Fruit fly (Drosophila melanogaster) whole organism, wandering third instar larva: ENCODE data around the gene CG10616.

Experiments
- CG32264 ChIP-seq: fragments of 200-800 bp; sonication (Bioruptor generic); optimal IDR thresholded peaks from 2 replicates; lab custom pipeline; 2016; ENCODE audit warnings: missing biosample characterization, missing genetic modification characterization
- CG9705 ChIP-seq: fragments of 200-800 bp; sonication (Bioruptor generic); optimal IDR thresholded peaks from 2 replicates; lab custom pipeline; 2018; ENCODE audit warnings: missing biosample characterization, mild to moderate bottlenecking, missing genetic modification characterization
- Dfd ChIP-seq: fragments of >200 bp; optimal IDR thresholded peaks from 2 replicates; lab custom pipeline; 2017; ENCODE audit warnings: missing biosample characterization, missing genetic modification characterization
- Dif ChIP-seq: fragments of 200-275, 200-300 bp; sonication (Bioruptor generic); optimal IDR thresholded peaks from 2 replicates; lab custom pipeline; 2018; ENCODE audit warnings: missing biosample characterization, missing genetic modification characterization; ENCODE audit not compliant: partially characterized antibody
- HLH106 ChIP-seq: fragments of 200-800 bp; optimal IDR thresholded peaks from 3 replicates; lab custom pipeline; 2019; ENCODE audit warnings: missing biosample characterization, mild to moderate bottlenecking, missing genetic modification characterization, moderate library complexity
- Hnf4 ChIP-seq: fragments of 200-800 bp; sonication (Bioruptor generic); optimal IDR thresholded peaks from 2 replicates; lab custom pipeline; 2016; ENCODE audit warnings: missing biosample characterization, mild to moderate bottlenecking, missing genetic modification characterization
- Hr78 ChIP-seq: fragments of >200 bp; optimal IDR thresholded peaks from 2 replicates; lab custom pipeline; 2017; ENCODE audit warnings: missing biosample characterization, missing genetic modification characterization
- Hr83 ChIP-seq: fragments of 200-300 bp; sonication (Bioruptor generic); optimal IDR thresholded peaks from 2 replicates; lab custom pipeline; 2016; ENCODE audit warnings: missing biosample characterization, mild to moderate bottlenecking, missing genetic modification characterization, moderate library complexity; ENCODE audit not compliant: poor library complexity, severe bottlenecking
- Jra ChIP-seq: sonication (Bioruptor generic); optimal IDR thresholded peaks from 2 replicates; lab custom pipeline; 2016; ENCODE audit warnings: missing biosample characterization, missing genetic modification characterization
- Mio ChIP-seq: sonication (Bioruptor generic); optimal IDR thresholded peaks from 2 replicates; lab custom pipeline; 2016; ENCODE audit warnings: missing biosample characterization, missing genetic modification characterization
- Myc ChIP-seq: fragments of >200 bp; optimal IDR thresholded peaks from 2 replicates; lab custom pipeline; 2017
- OdsH ChIP-seq: fragments of 200-800 bp; sonication (Bioruptor generic); optimal IDR thresholded peaks from 2 replicates; lab custom pipeline; 2016; ENCODE audit warnings: missing biosample characterization, mild to moderate bottlenecking, missing genetic modification characterization
- Rel ChIP-seq, 2 experiments: fragments of 200-800 bp; sonication (Bioruptor generic) in 1 of 2; optimal IDR thresholded peaks; 2 replicates in 1 of 2; 3 replicates in 1 of 2; lab custom pipeline; 2016 to 2019; ENCODE audit warnings: mild to moderate bottlenecking in 2 of 2, missing biosample characterization in 2 of 2, missing genetic modification characterization in 2 of 2, moderate library complexity in 1 of 2
- Sp1 ChIP-seq: fragments of 200-800 bp; sonication (Bioruptor generic); optimal IDR thresholded peaks from 3 replicates; lab custom pipeline; 2019; ENCODE audit warnings: missing biosample characterization, mild to moderate bottlenecking, missing genetic modification characterization, moderate library complexity
- Vsx2 ChIP-seq: fragments of 200-300, 225-300 bp; sonication (Bioruptor generic); optimal IDR thresholded peaks from 2 replicates; lab custom pipeline; 2018; ENCODE audit warnings: missing biosample characterization, missing genetic modification characterization; ENCODE audit not compliant: partially characterized antibody
- br ChIP-seq: fragments of 200-800 bp; sonication (Bioruptor generic); optimal IDR thresholded peaks from 2 replicates; lab custom pipeline; 2016; ENCODE audit warnings: missing biosample characterization, missing genetic modification characterization
- brk ChIP-seq: fragments of 200-800 bp; sonication (Bioruptor generic); optimal IDR thresholded peaks from 2 replicates; lab custom pipeline; 2016; ENCODE audit warnings: missing biosample characterization, mild to moderate bottlenecking, missing genetic modification characterization
- dl ChIP-seq, 2 experiments: fragments of 175-275, 200-275 bp in 1 of 2; fragments of 200-275 bp in 1 of 2; sonication (Bioruptor generic); optimal IDR thresholded peaks; lab custom pipeline; 2018; ENCODE audit warnings: mild to moderate bottlenecking in 2 of 2, missing biosample characterization in 2 of 2, missing genetic modification characterization in 2 of 2, moderate library complexity in 2 of 2; ENCODE audit not compliant: partially characterized antibody in 2 of 2, insufficient read depth in 1 of 2
- dsf ChIP-seq: sonication (Bioruptor generic); optimal IDR thresholded peaks from 2 replicates; lab custom pipeline; 2016; ENCODE audit warnings: missing biosample characterization, missing genetic modification characterization, borderline replicate concordance
- ey ChIP-seq: fragments of 200-800 bp; sonication (Bioruptor generic); optimal IDR thresholded peaks from 2 replicates; lab custom pipeline; 2016; ENCODE audit warnings: missing biosample characterization, missing genetic modification characterization
- foxo ChIP-seq, 2 experiments: fragments of 200-800 bp; sonication (Bioruptor generic); optimal IDR thresholded peaks; 2 replicates in 1 of 2; 3 replicates in 1 of 2; lab custom pipeline; 2016 to 2017; ENCODE audit warnings: missing biosample characterization in 2 of 2, missing genetic modification characterization in 2 of 2
- fru ChIP-seq: fragments of 200-800 bp; sonication (Bioruptor generic); optimal IDR thresholded peaks from 3 replicates; lab custom pipeline; 2016; ENCODE audit warnings: missing biosample characterization, mild to moderate bottlenecking, missing genetic modification characterization
- h ChIP-seq: fragments of 200-800 bp; sonication (Bioruptor generic); optimal IDR thresholded peaks from 3 replicates; lab custom pipeline; 2016; ENCODE audit warnings: missing biosample characterization, mild to moderate bottlenecking, missing genetic modification characterization
- jim ChIP-seq: fragments of 175-275, 200-325 bp; sonication (Bioruptor generic); optimal IDR thresholded peaks from 2 replicates; lab custom pipeline; 2016; ENCODE audit warnings: missing biosample characterization, mild to moderate bottlenecking, missing genetic modification characterization
- pan ChIP-seq: fragments of >200 bp; optimal IDR thresholded peaks from 2 replicates; lab custom pipeline; 2017
- psq ChIP-seq: fragments of 200-800 bp; sonication (Bioruptor generic); optimal IDR thresholded peaks from 3 replicates; lab custom pipeline; 2017; ENCODE audit warnings: missing biosample characterization, mild to moderate bottlenecking, missing genetic modification characterization, moderate library complexity
- rgr ChIP-seq: fragments of 200-800 bp; sonication (Bioruptor generic); optimal IDR thresholded peaks from 3 replicates; lab custom pipeline; 2016; ENCODE audit warnings: missing biosample characterization, mild to moderate bottlenecking, missing genetic modification characterization
- tai ChIP-seq: sonication (Bioruptor generic); optimal IDR thresholded peaks from 2 replicates; lab custom pipeline; 2016; ENCODE audit warnings: missing biosample characterization, missing genetic modification characterization
- usp ChIP-seq: fragments of >200 bp; optimal IDR thresholded peaks from 2 replicates; lab custom pipeline; 2017; ENCODE audit warnings: missing biosample characterization, missing genetic modification characterization
- woc ChIP-seq: sonication (Bioruptor generic); optimal IDR thresholded peaks from 2 replicates; lab custom pipeline; 2016; ENCODE audit warnings: missing biosample characterization, mild to moderate bottlenecking, missing genetic modification characterization

Gene CG10616

DNA sequence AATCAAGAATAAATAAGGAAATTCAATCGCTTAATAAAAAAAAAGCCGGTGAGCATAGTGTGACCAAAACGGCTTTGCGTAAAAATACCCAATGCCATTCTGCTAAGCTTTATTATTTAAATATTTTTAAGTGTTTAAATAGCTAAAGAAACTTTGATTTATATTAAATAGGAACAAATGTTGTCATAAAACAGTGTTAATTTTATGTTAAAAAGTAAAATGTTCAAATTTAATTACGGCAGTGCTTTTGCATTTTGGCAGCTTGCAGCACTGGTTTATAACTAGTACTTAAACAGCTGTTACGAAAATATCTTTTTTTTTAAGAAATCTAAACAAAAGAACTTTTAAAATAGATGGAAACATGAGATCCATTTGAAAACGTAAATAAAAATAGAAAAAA, 29.7 kb downstream of the CG10616 start, which contains the start of the genes CG10638 and CG10681 (continued):
- TF ChIP-seq brk (GFP tag; lab: Kevin White, UChicago) (no peak), dl (GFP tag; optimal IDR thresholded peaks at IDR 0.05; lab: Kevin White, UChicago; ENCODE audit: insufficient read depth in 1 of 2, partially characterized antibody in 2 of 2) (no peak), foxo (GFP tag; optimal IDR thresholded peaks at IDR 0.05; lab: Kevin White, UChicago) (peak in 1 of 2 experiments; percentile 68), pan (lab: Kevin White, UChicago) (no peak), Vsx2 (GFP tag; lab: Kevin White, UChicago) (no peak), CG9705 (no peak), woc (peak; percentile 31), rgr (GFP tag; lab: Kevin White, UChicago) (peak; percentile 65)

- TF ChIP-seq dsf, result peak; percentile 24
- no peak for TF ChIP-seq Vsx2 (GFP tag; lab: Kevin White, UChicago)
- no peak for TF ChIP-seq Mio
- TF ChIP-seq dl (GFP tag; optimal IDR thresholded peaks at IDR 0.05; lab: Kevin White, UChicago; ENCODE audit: insufficient read depth in 1 of 2, partially characterized antibody in 2 of 2), result no peak
- no peak for TF ChIP-seq usp (GFP tag; lab: Kevin White, UChicago)
- peak; percentile 47 for TF ChIP-seq Myc (lab: Kevin White, UChicago)
- no peak for TF ChIP-seq tai (GFP tag; lab: Kevin White, UChicago)
- no peak for TF ChIP-seq pan (lab: Kevin White, UChicago)
- TF ChIP-seq rgr (GFP tag; lab: Kevin White, UChicago), result peak; percentile 60
- TF ChIP-seq Dif, result no peak
- TF ChIP-seq brk (GFP tag; lab: Kevin White, UChicago), result no peak
- TF ChIP-seq OdsH (GFP tag; lab: Kevin White, UChicago), result peak; percentile 37
- TF ChIP-seq br, result peak; percentile 11
- no peak for TF ChIP-seq Rel (GFP tag; optimal IDR thresholded peaks at IDR 0.05; lab: Kevin White, UChicago)
- TF ChIP-seq Rel (tag; optimal IDR thresholded peaks at IDR 0.05; lab: Kevin White, UChicago), result peak; percentile 43
- peak; percentile 50 for TF ChIP-seq fru (GFP tag; lab: Kevin White, UChicago)
- TF ChIP-seq CG32264 (GFP tag; lab: Kevin White, UChicago), result no peak
- peak; percentile 47 for TF ChIP-seq Hr83
- TF ChIP-seq Sp1 (GFP tag; lab: Kevin White, UChicago), result peak; percentile 54
- no peak for TF ChIP-seq Dfd (GFP tag; lab: Kevin White, UChicago)
- TF ChIP-seq foxo (GFP tag; optimal IDR thresholded peaks at IDR 0.05; lab: Kevin White, UChicago), result peak in 1 of 2 experiments; percentile 66
- TF ChIP-seq psq (GFP tag; lab: Kevin White, UChicago), result peak; percentile 67
- TF ChIP-seq woc, result no peak
- TF ChIP-seq CG9705, result peak; percentile 40
- TF ChIP-seq HLH106 (tag; lab: Kevin White, UChicago), result peak; percentile 45
- peak; percentile 12 for TF ChIP-seq ey (GFP tag; lab: Kevin White, UChicago)
- TF ChIP-seq Hnf4 (GFP tag; lab: Kevin White, UChicago), result no peak
- peak; percentile 59 for TF ChIP-seq h (GFP tag; lab: Kevin White, UChicago)
- TF ChIP-seq, all 38 proteins: peak for 15
These were observed 32.5 kb downstream of the CG10616 start, which contains the start of the genes CG10646 and vih for dm6 chr3L:12503865-12504650. Gene CG10646, minus strand, starts transcription at chr3L:12503894. Gene vih, plus strand, starts transcription at chr3L:12504292.

DNA sequence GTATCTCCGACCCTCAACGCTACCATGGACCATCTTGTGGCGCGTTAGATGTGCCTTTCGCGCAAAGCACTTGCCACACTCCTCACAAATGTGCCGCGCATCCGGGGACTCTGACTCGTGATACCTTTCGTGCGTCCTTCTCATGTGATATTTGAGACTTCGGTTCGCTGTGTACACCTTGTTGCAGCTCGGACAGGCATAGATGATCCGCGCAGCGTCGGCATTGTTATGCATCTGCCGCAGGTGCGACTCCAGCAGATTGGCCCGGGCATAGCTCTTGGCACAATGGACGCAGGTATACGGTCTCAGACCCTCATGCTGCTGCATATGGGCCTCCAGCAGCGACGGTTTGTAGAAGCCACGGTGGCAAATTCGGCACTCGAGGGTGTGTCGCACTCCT, 34.5 kb downstream of the CG10616 start:
- TF ChIP-seq fru (GFP tag; lab: Kevin White, UChicago), result no peak
- TF ChIP-seq Hr83, result no peak
- TF ChIP-seq brk (GFP tag; lab: Kevin White, UChicago), result no peak
- TF ChIP-seq Rel (GFP tag; optimal IDR thresholded peaks at IDR 0.05; lab: Kevin White, UChicago), result no peak
- no peak for TF ChIP-seq Rel (tag; optimal IDR thresholded peaks at IDR 0.05; lab: Kevin White, UChicago)
- no peak for TF ChIP-seq Vsx2 (GFP tag; lab: Kevin White, UChicago)
- TF ChIP-seq Jra (GFP tag; lab: Kevin White, UChicago), result no peak
- no peak for TF ChIP-seq Hr78 (GFP tag; lab: Kevin White, UChicago)
- no peak for TF ChIP-seq OdsH (GFP tag; lab: Kevin White, UChicago)
- TF ChIP-seq Myc (lab: Kevin White, UChicago), result no peak
- TF ChIP-seq pan (lab: Kevin White, UChicago), result no peak
- TF ChIP-seq Hnf4 (GFP tag; lab: Kevin White, UChicago), result no peak
- no peak for TF ChIP-seq jim (GFP tag; lab: Kevin White, UChicago)
